Fruit fly (Drosophila melanogaster): Measurements from ENCODE around the gene CG3815.

- TF ChIP-seq pan (optimal IDR thresholded peaks at IDR 0.05): no peak
- peak; percentile 88 for TF ChIP-seq HLH106 (tag; optimal IDR thresholded peaks at IDR 0.05)
- no peak for TF ChIP-seq usp (GFP tag; optimal IDR thresholded peaks at IDR 0.05)
- peak; percentile 57 for TF ChIP-seq ey (GFP tag; optimal IDR thresholded peaks at IDR 0.05)
- no peak for TF ChIP-seq Dfd (GFP tag; optimal IDR thresholded peaks at IDR 0.05)
- no peak for TF ChIP-seq jim (GFP tag; optimal IDR thresholded peaks at IDR 0.05)
- no peak for TF ChIP-seq Myc (optimal IDR thresholded peaks at IDR 0.05)
- TF ChIP-seq lola (GFP tag; optimal IDR thresholded peaks at IDR 0.05): no peak
- no peak for TF ChIP-seq Rel (GFP tag; optimal IDR thresholded peaks at IDR 0.05)
- TF ChIP-seq Rel (tag; optimal IDR thresholded peaks at IDR 0.05): peak; percentile 42
- TF ChIP-seq psq (GFP tag; optimal IDR thresholded peaks at IDR 0.05): peak; percentile 51
- TF ChIP-seq Hr83 (GFP tag; optimal IDR thresholded peaks at IDR 0.05; ENCODE audit: poor library complexity, severe bottlenecking): no peak
Measured at dm6 chrX:6340593-6341068, 45.4 kb downstream of the CG3815 start.
